Worm (Caenorhabditis elegans): Measurements from ENCODE around the gene C18A11.3.

C18A11.3 gene

DNA sequence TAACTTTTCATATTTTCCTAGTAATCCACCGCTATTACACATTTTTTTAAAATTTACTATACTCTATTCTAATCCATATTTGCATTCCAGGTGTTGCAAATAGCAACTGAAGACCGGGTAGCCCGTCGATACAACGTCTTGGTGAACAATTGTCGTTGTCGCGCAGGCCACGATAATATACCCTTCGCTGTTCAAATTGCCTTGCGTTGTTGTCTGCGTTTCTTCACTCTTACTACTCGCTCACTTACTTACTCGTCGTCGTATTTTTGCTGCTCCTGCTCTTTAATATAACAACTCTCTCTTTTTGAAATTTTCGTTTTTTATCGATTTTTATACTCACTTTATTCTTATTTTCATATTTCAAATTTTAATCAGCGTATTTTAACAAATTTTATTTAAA, 43.0 kb downstream of the C18A11.3 start, which contains the start of gene K07E3.2:
K07E3.2 (plus strand) TSS at position 400 of the 400 bp plus-strand sequence.
- no peak for TF ChIP-seq lin-13 (GFP tag; optimal IDR thresholded peaks at IDR 0.05)
- peak; percentile 23 for TF ChIP-seq nhr-21 (tag; optimal IDR thresholded peaks at IDR 0.05)
- TF ChIP-seq nhr-11 (tag; optimal IDR thresholded peaks at IDR 0.05): no peak
- no peak for TF ChIP-seq mab-5 (tag; optimal IDR thresholded peaks at IDR 0.05)
- TF ChIP-seq nhr-25 (tag; optimal IDR thresholded peaks at IDR 0.05): peak; percentile 5
- TF ChIP-seq R02D3.7 (tag; optimal IDR thresholded peaks at IDR 0.05): no peak
- no peak for TF ChIP-seq ZK546.5 (tag; optimal IDR thresholded peaks at IDR 0.05)
- TF ChIP-seq nhr-23 (tag; optimal IDR thresholded peaks at IDR 0.05): no peak
- no peak for TF ChIP-seq sem-4 (tag; optimal IDR thresholded peaks at IDR 0.05)
- no peak for TF ChIP-seq ztf-1 (GFP tag; conservative IDR thresholded peaks at IDR 0.05)
- TF ChIP-seq ceh-82 (tag; optimal IDR thresholded peaks at IDR 0.05): no peak
- TF ChIP-seq sma-9 (GFP tag; optimal IDR thresholded peaks at IDR 0.05): no peak
- TF ChIP-seq sma-9 (tag; optimal IDR thresholded peaks at IDR 0.05): no peak
- TF ChIP-seq lin-11 (tag; optimal IDR thresholded peaks at IDR 0.05): peak; percentile 2
- no peak for TF ChIP-seq lin-39 (tag; optimal IDR thresholded peaks at IDR 0.05)
- no peak for TF ChIP-seq blmp-1 (tag; optimal IDR thresholded peaks at IDR 0.05; ENCODE audit: insufficient read depth)
- no peak for TF ChIP-seq mbf-1 (tag; optimal IDR thresholded peaks at IDR 0.05)
- TF ChIP-seq F13H6.1 (tag; optimal IDR thresholded peaks at IDR 0.05): no peak
- no peak for TF ChIP-seq unc-55 (GFP tag; optimal IDR thresholded peaks at IDR 0.05)
- no peak for TF ChIP-seq snpc-4 (tag; optimal IDR thresholded peaks at IDR 0.05)
- TF ChIP-seq nhr-12 (tag; optimal IDR thresholded peaks at IDR 0.05): no peak
- no peak for TF ChIP-seq lsy-2 (tag; optimal IDR thresholded peaks at IDR 0.05)
- peak; percentile 34 for TF ChIP-seq crh-2 (tag; optimal IDR thresholded peaks at IDR 0.05)
- TF ChIP-seq dmd-4 (tag; optimal IDR thresholded peaks at IDR 0.05): no peak
- TF ChIP-seq elt-1 (tag; optimal IDR thresholded peaks at IDR 0.05): no peak
- TF ChIP-seq ztf-4 (tag; optimal IDR thresholded peaks at IDR 0.05): no peak
- no peak for TF ChIP-seq peb-1 (tag; optimal IDR thresholded peaks at IDR 0.05)
- TF ChIP-seq sma-3 (GFP tag; optimal IDR thresholded peaks at IDR 0.05): no peak
- TF ChIP-seq fos-1 (tag; optimal IDR thresholded peaks at IDR 0.05): no peak
- TF ChIP-seq aly-2 (tag; optimal IDR thresholded peaks at IDR 0.05): no peak

DNA sequence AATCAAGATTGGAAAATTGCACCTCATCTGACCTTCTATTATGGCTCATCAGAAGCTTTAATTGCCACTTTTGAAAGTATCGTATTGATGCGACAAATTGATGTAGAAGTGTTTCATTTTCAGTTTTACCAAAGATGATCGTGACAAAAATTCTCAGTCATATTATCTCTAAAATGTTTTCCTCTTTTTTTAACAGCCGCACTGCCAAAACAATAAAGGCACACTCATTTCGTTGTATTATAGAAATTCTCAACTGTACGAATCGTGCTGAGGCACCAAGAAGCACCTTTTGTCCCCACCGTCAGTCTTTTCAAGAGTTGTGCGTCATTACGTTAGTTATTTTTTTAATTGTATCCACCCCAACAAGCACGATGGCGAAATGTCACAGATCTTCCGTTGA, 47.0 kb downstream of the C18A11.3 start, which contains the start of gene K07E3.9:
K07E3.9 (plus strand) TSS at position 301 of the 400 bp plus-strand sequence.
- TF ChIP-seq ztf-1 (GFP tag; conservative IDR thresholded peaks at IDR 0.05) (no peak), C34F6.9 (tag; optimal IDR thresholded peaks at IDR 0.05) (no peak), elt-3 (tag; optimal IDR thresholded peaks at IDR 0.05) (no peak), nhr-11 (tag; optimal IDR thresholded peaks at IDR 0.05) (no peak), nhr-25 (tag; optimal IDR thresholded peaks at IDR 0.05) (no peak), ceh-16 (tag; optimal IDR thresholded peaks at IDR 0.05) (no peak), unc-55 (GFP tag; optimal IDR thresholded peaks at IDR 0.05) (no peak), unc-39 (tag; optimal IDR thresholded peaks at IDR 0.05) (no peak), nhr-10 (tag; optimal IDR thresholded peaks at IDR 0.05) (no peak), skn-1 (tag; optimal IDR thresholded peaks at IDR 0.05) (no peak), unc-62 (GFP tag; optimal IDR thresholded peaks at IDR 0.05) (no peak), nhr-23 (tag; optimal IDR thresholded peaks at IDR 0.05) (no peak)

DNA sequence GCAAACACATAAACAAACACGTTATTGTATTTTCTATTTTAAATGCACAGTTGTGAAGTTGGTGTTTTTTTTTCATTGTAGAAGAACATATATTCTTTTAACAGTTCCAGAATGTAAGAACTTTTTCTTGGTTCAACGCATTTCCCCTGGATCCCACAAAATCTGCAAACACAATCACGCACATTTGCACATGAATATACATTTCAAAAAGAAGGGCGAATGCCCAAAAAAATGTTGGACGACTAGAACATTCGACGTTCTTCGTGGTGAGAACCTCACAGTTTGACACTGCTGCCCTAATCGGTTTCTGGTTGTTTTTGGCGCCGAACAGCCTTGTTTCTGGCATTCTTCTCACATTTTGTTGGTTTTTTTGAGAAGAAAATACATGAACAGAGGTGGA, 48.6 kb downstream of the C18A11.3 start:
- peak; percentile 7 for TF ChIP-seq sma-9 (GFP tag; optimal IDR thresholded peaks at IDR 0.05)
- no peak for TF ChIP-seq sma-9 (tag; optimal IDR thresholded peaks at IDR 0.05)
- no peak for TF ChIP-seq ama-1 (optimal IDR thresholded peaks at IDR 0.05)
- TF ChIP-seq C34F6.9 (tag; optimal IDR thresholded peaks at IDR 0.05): peak; percentile 74
- TF ChIP-seq mdl-1 (tag; optimal IDR thresholded peaks at IDR 0.05): no peak
- TF ChIP-seq unc-55 (GFP tag; optimal IDR thresholded peaks at IDR 0.05): peak; percentile 69
- TF ChIP-seq crh-2 (tag; optimal IDR thresholded peaks at IDR 0.05): peak; percentile 35
- peak; percentile 33 for TF ChIP-seq gmeb-1 (tag; optimal IDR thresholded peaks at IDR 0.05)
- peak; percentile 51 for TF ChIP-seq nhr-129 (tag; optimal IDR thresholded peaks at IDR 0.05)

All from whole organism, L2 larva.